Fruit fly (Drosophila melanogaster): ENCODE measurements around the gene CG16974.

CG16974 gene

dm6 chr2L:13225225-13225840, 33.6 kb upstream of the CG16974 start, which contains the start of gene CG15480 (continued):
- TF ChIP-seq CG14710 (tag; optimal IDR thresholded peaks at IDR 0.05): no peak
- TF ChIP-seq HLHmδ (GFP tag; optimal IDR thresholded peaks at IDR 0.05): no peak
- TF ChIP-seq CTCF (GFP tag; optimal IDR thresholded peaks at IDR 0.05): no peak
- TF ChIP-seq Kr (GFP tag; optimal IDR thresholded peaks at IDR 0.05): peak; percentile 90
- no peak for TF ChIP-seq tx (GFP tag; optimal IDR thresholded peaks at IDR 0.05)
- no peak for TF ChIP-seq MESR4 (GFP tag; optimal IDR thresholded peaks at IDR 0.05)
- TF ChIP-seq hth (optimal IDR thresholded peaks at IDR 0.05): no peak
- no peak for TF ChIP-seq gro (GFP tag; optimal IDR thresholded peaks at IDR 0.05)
- TF ChIP-seq CG15479 (GFP tag; optimal IDR thresholded peaks at IDR 0.05): peak; percentile 97
- TF ChIP-seq Neu2 (GFP tag; optimal IDR thresholded peaks at IDR 0.05; ENCODE audit: borderline replicate concordance): no peak
- TF ChIP-seq D (optimal IDR thresholded peaks at IDR 0.05): peak; percentile 99
- TF ChIP-seq D (GFP tag; optimal IDR thresholded peaks at IDR 0.05): no peak
- peak; percentile 99 for TF ChIP-seq zen (tag; optimal IDR thresholded peaks at IDR 0.05)
- no peak for TF ChIP-seq sens-2 (GFP tag; IDR thresholded peaks at IDR 0.05)
- no peak for TF ChIP-seq jing (GFP tag; optimal IDR thresholded peaks at IDR 0.05)
- TF ChIP-seq grn (GFP tag; optimal IDR thresholded peaks at IDR 0.05): peak; percentile 67

dm6 chr2L:13222225-13222648, 30.5 kb upstream of the CG16974 start, which contains the start of the genes Ski6 and CG16812:
Gene Ski6, minus strand, starts transcription at chr2L:13222429.
Gene CG16812, plus strand, starts transcription at chr2L:13222587.
- TF ChIP-seq croc (GFP tag; conservative IDR thresholded peaks at IDR 0.05) (no peak), pb (GFP tag; optimal IDR thresholded peaks at IDR 0.05) (no peak), CG11247 (GFP tag; IDR thresholded peaks at IDR 0.05) (peak; percentile 52; the same call in 1 of the 2 replicates), grau (tag; optimal IDR thresholded peaks at IDR 0.05) (peak; percentile 78), dimm (GFP tag; IDR thresholded peaks at IDR 0.05) (no peak), CG3995 (GFP tag; optimal IDR thresholded peaks at IDR 0.05) (no peak), CG18764 (GFP tag; optimal IDR thresholded peaks at IDR 0.05) (peak; percentile 47), CG13894 (tag; optimal IDR thresholded peaks at IDR 0.05) (no peak), sens (GFP tag) (peak; percentile 94), CG42726 (GFP tag; IDR thresholded peaks at IDR 0.05; ENCODE audit: partially characterized antibody) (no peak), stc (GFP tag; IDR thresholded peaks at IDR 0.05) (peak; percentile 65), CG12104 (GFP tag; optimal IDR thresholded peaks at IDR 0.05) (peak; percentile 34), Hmx (GFP tag; optimal IDR thresholded peaks at IDR 0.05) (peak; percentile 35), NK7.1 (GFP tag; optimal IDR thresholded peaks at IDR 0.05) (no peak), trh (GFP tag; optimal IDR thresholded peaks at IDR 0.05) (peak; percentile 36), CG13424 (tag; optimal IDR thresholded peaks at IDR 0.05) (peak; percentile 85), CG13624 (GFP tag; optimal IDR thresholded peaks at IDR 0.05) (peak; percentile 31), pita (GFP tag; optimal IDR thresholded peaks at IDR 0.05) (no peak), crp (GFP tag; optimal IDR thresholded peaks at IDR 0.05) (peak in 1 of 2 experiments; percentile 62), ewg (GFP tag; optimal IDR thresholded peaks at IDR 0.05) (peak; percentile 13), ERR (GFP tag; optimal IDR thresholded peaks at IDR 0.05) (no peak), CG2120 (GFP tag; optimal IDR thresholded peaks at IDR 0.05) (peak; percentile 76), CG10959 (GFP tag; IDR thresholded peaks at IDR 0.05) (no peak), CG12219 (GFP tag; optimal IDR thresholded peaks at IDR 0.05) (no peak), CG12391 (tag; optimal IDR thresholded peaks at IDR 0.05) (peak; percentile 89), dmrt99B (tag; optimal IDR thresholded peaks at IDR 0.05) (no peak), CG15269 (tag; optimal IDR thresholded peaks at IDR 0.05) (peak; percentile 83), Myb (GFP tag; optimal IDR thresholded peaks at IDR 0.05) (no peak), CG43689 (GFP tag; IDR thresholded peaks at IDR 0.05) (no peak), mirr (GFP tag; optimal IDR thresholded peaks at IDR 0.05) (no peak), CG2712 (tag; optimal IDR thresholded peaks at IDR 0.05) (peak; percentile 87), oc (tag; optimal IDR thresholded peaks at IDR 0.05) (peak; percentile 52), vnd (GFP tag; IDR thresholded peaks at IDR 0.05; ENCODE audit: partially characterized antibody) (no peak), hbn (GFP tag; IDR thresholded peaks at IDR 0.05; ENCODE audit: partially characterized antibody) (peak; percentile 36; the same call in 1 of the 2 replicates), cas (GFP tag; IDR thresholded peaks at IDR 0.05) (peak; percentile 73)
